Worm (Caenorhabditis elegans): Measurements from ENCODE around the gene pph-2.
A peak's percentile ranks its signal among the peaks of the same experiment; 100 is the strongest.

pph-2 gene

ce11 chrIV:11914837-11915737, 37.5 kb upstream of the pph-2 start, which contains the start of gene fat-6 (continued):
- no peak for TF ChIP-seq fkh-10 (GFP tag; optimal IDR thresholded peaks at IDR 0.05)
- no peak for TF ChIP-seq ceh-63 (GFP tag; optimal IDR thresholded peaks at IDR 0.05)
- TF ChIP-seq mab-9 (GFP tag; IDR thresholded peaks at IDR 0.05): no peak
- TF ChIP-seq ets-5 (GFP tag; IDR thresholded peaks at IDR 0.05): no peak
- no peak for TF ChIP-seq vab-15 (tag; optimal IDR thresholded peaks at IDR 0.05)
- no peak for TF ChIP-seq ceh-8 (GFP tag; optimal IDR thresholded peaks at IDR 0.05)
- TF ChIP-seq pqm-1 (tag; optimal IDR thresholded peaks at IDR 0.05): no peak
- TF ChIP-seq fos-1 (tag; optimal IDR thresholded peaks at IDR 0.05): no peak
- peak in 1 of 2 experiments; percentile 21 for TF ChIP-seq mdl-1 (tag; optimal IDR thresholded peaks at IDR 0.05)
- no peak for TF ChIP-seq lin-13 (GFP tag; optimal IDR thresholded peaks at IDR 0.05)
- no peak for TF ChIP-seq ztf-11 (tag; optimal IDR thresholded peaks at IDR 0.05)
- no peak for TF ChIP-seq ceh-90 (tag; optimal IDR thresholded peaks at IDR 0.05)
- TF ChIP-seq ceh-82 (tag; optimal IDR thresholded peaks at IDR 0.05): no peak
- TF ChIP-seq nhr-85 (tag): peak; percentile 80
- no peak for TF ChIP-seq nhr-19 (GFP tag; conservative IDR thresholded peaks at IDR 0.05)
- no peak for TF ChIP-seq mef-2 (tag; optimal IDR thresholded peaks at IDR 0.05)
- TF ChIP-seq dpl-1 (GFP tag; optimal IDR thresholded peaks at IDR 0.05): no peak
- no peak for TF ChIP-seq nhr-12 (tag; optimal IDR thresholded peaks at IDR 0.05)
- TF ChIP-seq C04F5.9 (tag; optimal IDR thresholded peaks at IDR 0.05): no peak
- TF ChIP-seq irx-1 (tag; optimal IDR thresholded peaks at IDR 0.05): no peak
- peak; percentile 58 for TF ChIP-seq lin-14 (GFP tag; optimal IDR thresholded peaks at IDR 0.05)
- no peak for TF ChIP-seq unc-130 (tag; optimal IDR thresholded peaks at IDR 0.05)
- no peak for TF ChIP-seq zip-4 (GFP tag; optimal IDR thresholded peaks at IDR 0.05)
- no peak for TF ChIP-seq alr-1 (tag; optimal IDR thresholded peaks at IDR 0.05; ENCODE audit: borderline replicate concordance)
- TF ChIP-seq F16B12.6 (tag; optimal IDR thresholded peaks at IDR 0.05): no peak
- no peak for TF ChIP-seq aly-2 (tag; optimal IDR thresholded peaks at IDR 0.05)
- TF ChIP-seq nhr-76 (tag; optimal IDR thresholded peaks at IDR 0.05): no peak
- no peak for TF ChIP-seq zag-1 (tag; optimal IDR thresholded peaks at IDR 0.05)
- no peak for TF ChIP-seq unc-98 (GFP tag; IDR thresholded peaks at IDR 0.05)
- TF ChIP-seq C34B4.2 (tag; optimal IDR thresholded peaks at IDR 0.05): no peak
- no peak for TF ChIP-seq swsn-7 (tag; optimal IDR thresholded peaks at IDR 0.05)
- TF ChIP-seq hlh-4 (tag; optimal IDR thresholded peaks at IDR 0.05): no peak
- no peak for TF ChIP-seq aha-1 (tag; optimal IDR thresholded peaks at IDR 0.05)
- no peak for TF ChIP-seq lin-39 (tag; optimal IDR thresholded peaks at IDR 0.05)
- TF ChIP-seq elt-3 (tag; optimal IDR thresholded peaks at IDR 0.05): peak in 3 of 6 experiments; percentile 59 to 60 (median 59)
- TF ChIP-seq nhr-28 (tag; optimal IDR thresholded peaks at IDR 0.05): no peak
- TF ChIP-seq sptf-1 (tag; optimal IDR thresholded peaks at IDR 0.05): no peak
- TF ChIP-seq nhr-77 (tag; optimal IDR thresholded peaks at IDR 0.05): no peak
- TF ChIP-seq lsy-2 (tag; optimal IDR thresholded peaks at IDR 0.05): no peak
- no peak for TF ChIP-seq unc-86 (tag; optimal IDR thresholded peaks at IDR 0.05)
- TF ChIP-seq pax-3 (tag; optimal IDR thresholded peaks at IDR 0.05): no peak
- TF ChIP-seq C16A3.4 (tag; optimal IDR thresholded peaks at IDR 0.05): no peak
- no peak for TF ChIP-seq snpc-4 (tag; optimal IDR thresholded peaks at IDR 0.05)
- no peak for TF ChIP-seq unc-62 (GFP tag; optimal IDR thresholded peaks at IDR 0.05)
- no peak for TF ChIP-seq fkh-8 (tag; optimal IDR thresholded peaks at IDR 0.05)
- TF ChIP-seq lir-3 (tag; optimal IDR thresholded peaks at IDR 0.05; ENCODE audit: poor library complexity): no peak
- TF ChIP-seq ama-1 (optimal IDR thresholded peaks at IDR 0.05): no peak
- TF ChIP-seq efl-3 (GFP tag; optimal IDR thresholded peaks at IDR 0.05): no peak
- TF ChIP-seq nhr-11 (tag; optimal IDR thresholded peaks at IDR 0.05): no peak
- TF ChIP-seq sup-37 (GFP tag; optimal IDR thresholded peaks at IDR 0.05): no peak
- TF ChIP-seq efl-1 (optimal IDR thresholded peaks at IDR 0.05): no peak
- peak in 1 of 2 experiments; percentile 83 for TF ChIP-seq efl-1 (GFP tag; optimal IDR thresholded peaks at IDR 0.05 in 1 of 2)
- TF ChIP-seq grh-1 (GFP tag; IDR thresholded peaks at IDR 0.05): no peak

Measured in whole organism, L1 larva.